Worm (Caenorhabditis elegans) whole organism, L3 larva: ENCODE measurements around the gene F56C3.10.

Experiments
- R02D3.7 ChIP-seq: fragments of 150-350 bp; optimal IDR thresholded peaks from 2 replicates; lab custom pipeline; 2014; ENCODE audit warnings: missing biosample characterization, missing genetic modification characterization
- ZK546.5 ChIP-seq: sonication (generic microtip); optimal IDR thresholded peaks from 2 replicates; lab custom pipeline; 2017; ENCODE audit warnings: missing biosample characterization, missing genetic modification characterization
- aly-2 ChIP-seq: fragments of 150-350 bp; optimal IDR thresholded peaks from 2 replicates; lab custom pipeline; 2014; ENCODE audit warnings: missing biosample characterization, missing genetic modification characterization
- ceh-16 ChIP-seq: sonication (generic microtip); optimal IDR thresholded peaks from 2 replicates; lab custom pipeline; 2017; ENCODE audit warnings: missing biosample characterization, missing genetic modification characterization
- ceh-28 ChIP-seq: fragments of 150-350 bp; optimal IDR thresholded peaks from 2 replicates; lab custom pipeline; 2014; ENCODE audit warnings: missing biosample characterization, missing genetic modification reagents, missing genetic modification characterization
- ceh-9 ChIP-seq: sonication (generic microtip); optimal IDR thresholded peaks from 2 replicates; lab custom pipeline; 2018; ENCODE audit warnings: missing biosample characterization, missing genetic modification characterization
- daf-12 ChIP-seq: fragments of 150-350 bp; optimal IDR thresholded peaks from 2 replicates; lab custom pipeline; 2014; ENCODE audit warnings: missing biosample characterization, missing genetic modification reagents, missing genetic modification characterization
- egl-27 ChIP-seq: sonication (generic microtip); optimal IDR thresholded peaks from 4 replicates; lab custom pipeline; 2017; ENCODE audit warnings: missing biosample characterization, missing genetic modification reagents, missing genetic modification characterization
- egl-5 ChIP-seq: fragments of 150-350 bp; optimal IDR thresholded peaks from 2 replicates; lab custom pipeline; 2017; ENCODE audit warnings: missing biosample characterization, missing genetic modification reagents, missing genetic modification characterization, inconsistent platforms
- elt-1 ChIP-seq: fragments of 150-350 bp; optimal IDR thresholded peaks from 2 replicates; lab custom pipeline; 2014; ENCODE audit warnings: missing biosample characterization, missing genetic modification characterization
- elt-2 ChIP-seq: sonication (generic microtip); optimal IDR thresholded peaks from 2 replicates; lab custom pipeline; 2016; ENCODE audit warnings: missing genetic modification reagents, mild to moderate bottlenecking, missing genetic modification characterization, missing compliant biosample characterization
- elt-3 ChIP-seq, 3 experiments: fragments of 150-350 bp in 1 of 3; sonication (generic microtip) in 2 of 3; optimal IDR thresholded peaks; 2 replicates in 2 of 3; 4 replicates in 1 of 3; lab custom pipeline; 2014 to 2017; ENCODE audit warnings: missing biosample characterization in 3 of 3, missing genetic modification characterization in 3 of 3
- eor-1 ChIP-seq, 2 experiments: fragments of 150-350 bp; optimal IDR thresholded peaks; 2 replicates each; lab custom pipeline; 2014 to 2018; ENCODE audit warnings: missing biosample characterization in 2 of 2, missing genetic modification characterization in 2 of 2
- fkh-10 ChIP-seq: sonication (generic microtip); optimal IDR thresholded peaks from 2 replicates; lab custom pipeline; 2017; ENCODE audit warnings: missing biosample characterization, missing genetic modification reagents, missing genetic modification characterization
- fkh-2 ChIP-seq: fragments of 150-350 bp; optimal IDR thresholded peaks from 2 replicates; lab custom pipeline; 2014; ENCODE audit warnings: missing biosample characterization, missing genetic modification reagents, missing genetic modification characterization
- fos-1 ChIP-seq: fragments of 150-350 bp; optimal IDR thresholded peaks from 2 replicates; lab custom pipeline; 2014; ENCODE audit warnings: missing biosample characterization, missing genetic modification characterization
- hmg-11 ChIP-seq: sonication (generic microtip); optimal IDR thresholded peaks from 2 replicates; lab custom pipeline; 2016; ENCODE audit warnings: missing genetic modification characterization, missing compliant biosample characterization
- jun-1 ChIP-seq: fragments of 150-350 bp; optimal IDR thresholded peaks from 2 replicates; lab custom pipeline; 2014; ENCODE audit warnings: missing biosample characterization, missing genetic modification reagents, missing genetic modification characterization
- lin-15B ChIP-seq: fragments of 150-350 bp; optimal IDR thresholded peaks from 2 replicates; lab custom pipeline; 2014; ENCODE audit warnings: missing biosample characterization, missing genetic modification characterization
- lin-39 ChIP-seq: fragments of 150-350 bp; optimal IDR thresholded peaks from 2 replicates; lab custom pipeline; 2018; ENCODE audit warnings: missing biosample characterization, missing genetic modification reagents, missing genetic modification characterization
- lsy-12 ChIP-seq: sonication (generic microtip); optimal IDR thresholded peaks from 2 replicates; lab custom pipeline; 2016; ENCODE audit warnings: mild to moderate bottlenecking, missing genetic modification characterization, missing compliant biosample characterization
- mdl-1 ChIP-seq: fragments of 150-350 bp; optimal IDR thresholded peaks from 2 replicates; lab custom pipeline; 2014; ENCODE audit warnings: missing biosample characterization, missing genetic modification characterization
- mml-1 ChIP-seq: fragments of 150-350 bp; sonication (generic microtip); optimal IDR thresholded peaks from 3 replicates; lab custom pipeline; 2014; ENCODE audit warnings: missing biosample characterization, missing genetic modification characterization
- nhr-11 ChIP-seq: fragments of 150-350 bp; optimal IDR thresholded peaks from 2 replicates; lab custom pipeline; 2014; ENCODE audit warnings: missing biosample characterization, missing genetic modification characterization
- nhr-12 ChIP-seq: fragments of 150-350 bp; optimal IDR thresholded peaks from 2 replicates; lab custom pipeline; 2014; ENCODE audit warnings: missing biosample characterization, missing genetic modification characterization
- nhr-23 ChIP-seq: fragments of 150-350 bp; optimal IDR thresholded peaks from 2 replicates; lab custom pipeline; 2014; ENCODE audit warnings: missing biosample characterization, missing genetic modification reagents, missing genetic modification characterization
- nhr-237 ChIP-seq: fragments of 150-350 bp; optimal IDR thresholded peaks from 2 replicates; lab custom pipeline; 2014; ENCODE audit warnings: missing biosample characterization, missing genetic modification characterization
- nhr-25 ChIP-seq: sonication (generic microtip); optimal IDR thresholded peaks from 2 replicates; lab custom pipeline; 2017; ENCODE audit warnings: missing biosample characterization, missing genetic modification characterization
- nhr-28 ChIP-seq: fragments of 150-350 bp; optimal IDR thresholded peaks from 2 replicates; lab custom pipeline; 2014; ENCODE audit warnings: missing biosample characterization, missing genetic modification characterization
- nhr-43 ChIP-seq: sonication (generic microtip); optimal IDR thresholded peaks from 2 replicates; lab custom pipeline; 2016; ENCODE audit warnings: mild to moderate bottlenecking, missing genetic modification characterization, missing compliant biosample characterization; ENCODE audit not compliant: poor library complexity, severe bottlenecking
- nhr-67 ChIP-seq: fragments of 150-350 bp; optimal IDR thresholded peaks from 2 replicates; lab custom pipeline; 2014; ENCODE audit warnings: missing biosample characterization, missing genetic modification characterization
- nhr-76 ChIP-seq: fragments of 150-350 bp; sonication (generic microtip); optimal IDR thresholded peaks from 5 replicates; lab custom pipeline; 2014; ENCODE audit warnings: missing biosample characterization, missing genetic modification characterization
- nhr-77 ChIP-seq: fragments of 150-350 bp; optimal IDR thresholded peaks from 2 replicates; lab custom pipeline; 2014; ENCODE audit warnings: missing biosample characterization, missing genetic modification characterization
- pha-4 ChIP-seq: fragments of 150-350 bp; optimal IDR thresholded peaks from 2 replicates; lab custom pipeline; 2014; ENCODE audit warnings: missing biosample characterization, missing genetic modification reagents, missing genetic modification characterization
- pqm-1 ChIP-seq: fragments of 150-350 bp; optimal IDR thresholded peaks from 2 replicates; lab custom pipeline; 2017; ENCODE audit warnings: missing biosample characterization, missing genetic modification characterization, inconsistent platforms
- sea-2 ChIP-seq: fragments of 150-350 bp; sonication (generic microtip); optimal IDR thresholded peaks from 4 replicates; lab custom pipeline; 2014; ENCODE audit warnings: missing biosample characterization, missing genetic modification reagents, missing genetic modification characterization
- skn-1 ChIP-seq: fragments of 150-350 bp; optimal IDR thresholded peaks from 2 replicates; lab custom pipeline; 2014; ENCODE audit warnings: missing biosample characterization, missing genetic modification characterization
- snpc-4 ChIP-seq: fragments of 150-350 bp; optimal IDR thresholded peaks from 2 replicates; lab custom pipeline; 2014; ENCODE audit warnings: missing biosample characterization, missing genetic modification characterization
- tbx-2 ChIP-seq: sonication (generic microtip); optimal IDR thresholded peaks from 2 replicates; lab custom pipeline; 2016; ENCODE audit warnings: mild to moderate bottlenecking, missing genetic modification characterization, missing compliant biosample characterization
- unc-39 ChIP-seq: sonication (generic microtip); optimal IDR thresholded peaks from 4 replicates; lab custom pipeline; 2017; ENCODE audit warnings: missing biosample characterization, missing genetic modification characterization
- unc-62 ChIP-seq: fragments of 150-350 bp; sonication (generic microtip); optimal IDR thresholded peaks from 4 replicates; lab custom pipeline; 2014; ENCODE audit warnings: missing biosample characterization, missing genetic modification reagents, missing genetic modification characterization
- ztf-11 ChIP-seq: fragments of 150-350 bp; optimal IDR thresholded peaks from 2 replicates; lab custom pipeline; 2014; ENCODE audit warnings: missing biosample characterization, missing genetic modification characterization
- ztf-4 ChIP-seq: fragments of 150-350 bp; optimal IDR thresholded peaks from 2 replicates; lab custom pipeline; 2014; ENCODE audit warnings: missing biosample characterization, missing genetic modification characterization

The F56C3.10 gene

DNA sequence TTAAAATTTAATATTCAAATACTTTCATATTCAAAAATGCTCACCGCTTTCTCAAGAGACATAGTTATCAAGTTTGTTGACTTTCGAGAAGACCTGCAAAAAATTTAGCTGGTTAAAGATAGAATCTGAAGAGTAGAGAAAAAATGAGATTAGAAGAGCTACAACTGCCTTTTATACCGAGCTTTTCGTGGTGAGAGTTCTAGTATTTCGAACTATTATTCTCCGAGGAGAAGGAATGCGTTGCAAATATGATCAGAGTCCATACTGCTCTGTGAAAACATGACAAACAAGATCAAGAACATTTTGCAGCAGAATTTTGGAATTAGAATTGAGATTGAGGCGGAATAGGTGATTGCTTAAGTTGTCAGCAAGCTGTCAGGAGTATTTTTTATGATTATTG, 20.8 kb downstream of the F56C3.10 start, which contains the start of gene F56C3.4:
F56C3.4 (minus strand) TSS at position 101 of the 400 bp plus-strand sequence.
- TF ChIP-seq elt-3 (tag; optimal IDR thresholded peaks at IDR 0.05; lab: Kevin White, UChicago) (no peak), pha-4 (tag; lab: Kevin White, UChicago) (no peak), mml-1 (tag; lab: Kevin White, UChicago) (no peak), nhr-28 (tag; lab: Kevin White, UChicago) (no peak), lin-39 (tag; lab: Kevin White, UChicago) (no peak), ceh-9 (tag; lab: Kevin White, UChicago) (no peak), skn-1 (tag; lab: Kevin White, UChicago) (no peak), ztf-11 (tag; lab: Kevin White, UChicago) (no peak), nhr-43 (tag; lab: Kevin White, UChicago) (no peak), nhr-23 (tag; lab: Kevin White, UChicago) (no peak), daf-12 (tag; lab: Kevin White, UChicago) (no peak), ztf-4 (no peak), nhr-77 (no peak), ceh-28 (tag; lab: Kevin White, UChicago) (no peak)

DNA sequence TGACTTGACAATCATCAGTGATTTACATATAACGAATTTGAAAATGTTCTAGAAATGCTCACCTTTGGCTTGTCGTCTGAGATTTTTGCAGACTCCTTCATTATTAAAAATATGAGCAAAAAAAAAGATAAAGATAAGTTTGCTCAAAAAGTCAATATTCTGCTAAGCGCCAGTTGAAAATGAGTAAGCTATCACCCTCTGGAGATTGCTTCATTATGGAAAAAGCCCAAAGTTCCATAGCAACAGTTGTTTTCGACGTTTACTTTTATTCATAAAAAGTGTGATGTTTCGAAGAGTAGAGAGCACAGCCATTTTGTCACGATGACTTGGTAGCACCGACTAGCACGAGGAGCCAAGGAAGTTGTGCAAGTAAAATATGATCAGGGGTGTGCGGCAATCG, 23.2 kb downstream of the F56C3.10 start, which contains the start of gene F56C3.3:
F56C3.3 (minus strand) TSS at position 101 of the 400 bp plus-strand sequence.
- TF ChIP-seq jun-1 (tag; lab: Kevin White, UChicago): no peak
- no peak for TF ChIP-seq hmg-11 (tag; lab: Kevin White, UChicago)
- TF ChIP-seq ceh-28 (tag; lab: Kevin White, UChicago): no peak
- TF ChIP-seq lsy-12 (tag; lab: Kevin White, UChicago): no peak
- TF ChIP-seq nhr-28 (tag; lab: Kevin White, UChicago): no peak
- TF ChIP-seq ceh-9 (tag; lab: Kevin White, UChicago): no peak
- TF ChIP-seq elt-2: no peak
- TF ChIP-seq fkh-10 (GFP tag; lab: Kevin White, UChicago): no peak
- TF ChIP-seq R02D3.7 (tag; lab: Kevin White, UChicago): no peak
- TF ChIP-seq nhr-23 (tag; lab: Kevin White, UChicago): no peak
- TF ChIP-seq eor-1 (tag; optimal IDR thresholded peaks at IDR 0.05; lab: Kevin White, UChicago): no peak
- no peak for TF ChIP-seq unc-62 (GFP tag; lab: Kevin White, UChicago)
- no peak for TF ChIP-seq elt-1 (tag; lab: Kevin White, UChicago)
- TF ChIP-seq elt-3 (tag; optimal IDR thresholded peaks at IDR 0.05; lab: Kevin White, UChicago): no peak
- TF ChIP-seq nhr-77: no peak
- TF ChIP-seq ztf-4: no peak
- TF ChIP-seq pha-4 (tag; lab: Kevin White, UChicago): no peak
- TF ChIP-seq nhr-11 (tag; lab: Kevin White, UChicago): no peak
- no peak for TF ChIP-seq nhr-237 (tag; lab: Kevin White, UChicago)
- no peak for TF ChIP-seq sea-2 (GFP tag; lab: Kevin White, UChicago)

DNA sequence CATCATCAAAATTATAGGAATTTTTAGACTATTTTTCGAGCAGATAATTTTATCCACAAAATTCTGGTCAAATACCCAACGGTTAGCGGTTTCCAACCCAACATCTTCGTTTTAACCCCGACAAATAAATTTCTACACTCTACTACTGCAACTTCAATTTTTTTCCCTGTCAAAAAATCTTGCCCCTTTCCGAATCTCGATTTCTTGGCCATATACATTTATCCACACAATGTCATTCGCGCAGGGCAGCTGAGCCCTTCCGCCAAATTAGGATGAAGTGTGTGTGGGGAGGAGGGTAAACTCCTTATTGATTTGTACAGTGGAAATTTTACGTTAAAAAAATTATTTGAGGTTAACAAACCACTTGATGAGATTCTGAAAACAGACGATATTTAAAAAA, 36.6 kb downstream of the F56C3.10 start:
- TF ChIP-seq fkh-2 (tag; lab: Kevin White, UChicago) (peak; percentile 59), skn-1 (tag; lab: Kevin White, UChicago) (peak; percentile 96), snpc-4 (tag; lab: Kevin White, UChicago) (peak; percentile 95), hmg-11 (tag; lab: Kevin White, UChicago) (peak; percentile 97), fos-1 (tag; lab: Kevin White, UChicago) (peak; percentile 93), unc-62 (GFP tag; lab: Kevin White, UChicago) (peak; percentile 87), lin-15B (peak; percentile 38), elt-3 (tag; optimal IDR thresholded peaks at IDR 0.05; lab: Kevin White, UChicago) (peak; percentile 50 to 96 (median 81)), aly-2 (peak; percentile 91), daf-12 (tag; lab: Kevin White, UChicago) (peak; percentile 69), nhr-12 (tag; lab: Kevin White, UChicago) (peak; percentile 26), sea-2 (GFP tag; lab: Kevin White, UChicago) (no peak), tbx-2 (tag; lab: Kevin White, UChicago) (peak; percentile 98), egl-27 (tag; lab: Kevin White, UChicago) (peak; percentile 93), nhr-76 (tag; lab: Kevin White, UChicago) (peak; percentile 67), egl-5 (peak; percentile 83), ceh-9 (tag; lab: Kevin White, UChicago) (no peak), nhr-28 (tag; lab: Kevin White, UChicago) (peak; percentile 81), pqm-1 (tag; lab: Kevin White, UChicago) (peak; percentile 77), nhr-25 (tag; lab: Kevin White, UChicago) (peak; percentile 97), eor-1 (tag; optimal IDR thresholded peaks at IDR 0.05; lab: Kevin White, UChicago) (peak in 1 of 2 experiments; percentile 81), nhr-237 (tag; lab: Kevin White, UChicago) (peak; percentile 72), lsy-12 (tag; lab: Kevin White, UChicago) (peak; percentile 92), R02D3.7 (tag; lab: Kevin White, UChicago) (peak; percentile 90), mdl-1 (tag; lab: Kevin White, UChicago) (peak; percentile 80), ZK546.5 (tag; lab: Kevin White, UChicago) (no peak), lin-39 (tag; lab: Kevin White, UChicago) (peak; percentile 97), mml-1 (tag; lab: Kevin White, UChicago) (no peak), unc-39 (peak; percentile 45), ztf-11 (tag; lab: Kevin White, UChicago) (no peak), ceh-28 (tag; lab: Kevin White, UChicago) (peak; percentile 99), ztf-4 (peak; percentile 72), elt-1 (tag; lab: Kevin White, UChicago) (peak; percentile 79), nhr-43 (tag; lab: Kevin White, UChicago) (peak; percentile 98), nhr-23 (tag; lab: Kevin White, UChicago) (peak; percentile 97), ceh-16 (tag; lab: Kevin White, UChicago) (peak; percentile 83), nhr-67 (tag; lab: Kevin White, UChicago) (peak; percentile 43), jun-1 (tag; lab: Kevin White, UChicago) (peak; percentile 99), nhr-77 (peak; percentile 97), fkh-10 (GFP tag; lab: Kevin White, UChicago) (peak; percentile 97), pha-4 (tag; lab: Kevin White, UChicago) (peak; percentile 97)
